Fruit fly (Drosophila melanogaster) whole organism, embryonic: Measurements from ENCODE around the gene CG13085.

Experiments
- B-H1 ChIP-seq: fragments of 200-800 bp; sonication (Bioruptor generic); IDR thresholded peaks from 3 replicates; pipeline ENCODE4 v1.3.6; 2022; ENCODE audit warnings: missing biosample characterization, missing genetic modification characterization
- Blimp-1 ChIP-seq: fragments of 200-800 bp; sonication (Bioruptor generic); optimal IDR thresholded peaks from 3 replicates; lab custom pipeline; 2018; ENCODE audit warnings: missing biosample characterization, missing genetic modification characterization, mild to moderate bottlenecking, moderate library complexity, missing genetic modification reagents
- BtbVII ChIP-seq: fragments of 200-800 bp; sonication (Bioruptor generic); optimal IDR thresholded peaks from 3 replicates; lab custom pipeline; 2017; ENCODE audit warnings: missing biosample characterization, mild to moderate bottlenecking, missing genetic modification characterization
- CG10654 ChIP-seq: fragments of 200-800 bp; sonication (Bioruptor generic); optimal IDR thresholded peaks from 2 replicates; lab custom pipeline; 2016; ENCODE audit warnings: missing biosample characterization, missing genetic modification characterization
- CG11093 ChIP-seq: fragments of 200-800 bp; sonication (Bioruptor generic); IDR thresholded peaks from 3 replicates; pipeline ENCODE4 v1.3.6; 2022; ENCODE audit warnings: missing biosample characterization, missing genetic modification characterization
- CG11504 ChIP-seq: fragments of 200-800 bp; sonication (Bioruptor generic); optimal IDR thresholded peaks from 3 replicates; lab custom pipeline; 2019; ENCODE audit warnings: missing biosample characterization, mild to moderate bottlenecking, missing genetic modification characterization, moderate library complexity
- CG13894 ChIP-seq: fragments of 200-800 bp; sonication (Bioruptor generic); optimal IDR thresholded peaks from 3 replicates; lab custom pipeline; 2018; ENCODE audit warnings: missing biosample characterization, mild to moderate bottlenecking, missing genetic modification characterization, moderate library complexity
- CG16815 ChIP-seq: fragments of 200-800 bp; sonication (Bioruptor generic); optimal IDR thresholded peaks from 3 replicates; lab custom pipeline; 2017; ENCODE audit warnings: missing biosample characterization, mild to moderate bottlenecking, missing genetic modification characterization
- CG17186 ChIP-seq: fragments of 200-800 bp; sonication (Bioruptor generic); optimal IDR thresholded peaks from 3 replicates; lab custom pipeline; 2017; ENCODE audit warnings: missing biosample characterization, missing genetic modification reagents, missing genetic modification characterization
- CG17612 ChIP-seq: fragments of 200-800 bp; sonication (Bioruptor generic); IDR thresholded peaks from 2 replicates; pipeline ENCODE4 v1.3.6; 2022; ENCODE audit warnings: missing biosample characterization, missing genetic modification characterization
- CG18011 ChIP-seq: fragments of 200-800 bp; sonication (Bioruptor generic); optimal IDR thresholded peaks from 2 replicates; lab custom pipeline; 2017; ENCODE audit warnings: missing biosample characterization, missing genetic modification characterization, mild to moderate bottlenecking, moderate library complexity, missing genotype
- CG18599 ChIP-seq: fragments of 200-800 bp; sonication (Bioruptor generic); optimal IDR thresholded peaks from 3 replicates; lab custom pipeline; 2017; ENCODE audit warnings: missing biosample characterization, missing genetic modification characterization, mild to moderate bottlenecking, moderate library complexity, missing genetic modification reagents
- CG4617 ChIP-seq: fragments of 200-800 bp; sonication (Bioruptor generic); optimal IDR thresholded peaks from 3 replicates; lab custom pipeline; 2016; ENCODE audit warnings: missing biosample characterization, missing genetic modification characterization, borderline replicate concordance
- CG4854 ChIP-seq: fragments of 200-800 bp; sonication (Bioruptor generic); optimal IDR thresholded peaks from 2 replicates; lab custom pipeline; 2016; ENCODE audit warnings: missing biosample characterization, missing genetic modification characterization, inconsistent platforms
- CG8359 ChIP-seq: fragments of 200-800 bp; sonication (Bioruptor generic); optimal IDR thresholded peaks from 2 replicates; lab custom pipeline; 2017; ENCODE audit warnings: missing biosample characterization, mild to moderate bottlenecking, missing genetic modification characterization, borderline replicate concordance
- CG8478 ChIP-seq: fragments of >200 bp; optimal IDR thresholded peaks from 2 replicates; lab custom pipeline; 2018
- CG9215 ChIP-seq: fragments of 200-800 bp; sonication (Bioruptor generic); IDR thresholded peaks from 2 replicates; pipeline ENCODE4 v1.3.6; 2022; ENCODE audit warnings: missing biosample characterization, missing genetic modification characterization
- CTCF ChIP-seq: fragments of 200-800 bp; sonication (Bioruptor generic); optimal IDR thresholded peaks from 2 replicates; lab custom pipeline; 2017; ENCODE audit warnings: missing biosample characterization, mild to moderate bottlenecking, missing genetic modification characterization, moderate library complexity
- CoRest ChIP-seq: fragments of 200-800 bp; sonication (Bioruptor generic); optimal IDR thresholded peaks from 3 replicates; lab custom pipeline; 2018; ENCODE audit warnings: missing biosample characterization, mild to moderate bottlenecking, missing genetic modification characterization, moderate library complexity
- Doc3 ChIP-seq: fragments of 200-800 bp; sonication (Bioruptor generic); IDR thresholded peaks from 3 replicates; pipeline ENCODE4 v1.3.6; 2022; ENCODE audit warnings: missing biosample characterization, missing genetic modification characterization; ENCODE audit not compliant: partially characterized antibody
- E2f1 ChIP-seq: fragments of 200-800 bp; sonication (Bioruptor generic); IDR thresholded peaks from 2 replicates; pipeline ENCODE4 v1.3.6; 2022; ENCODE audit warnings: missing biosample characterization, missing genetic modification characterization
- Eip74EF ChIP-seq, 2 experiments: fragments of 200-800 bp in 1 of 2; fragments of >200 bp in 1 of 2; sonication (Bioruptor generic) in 1 of 2; optimal IDR thresholded peaks; 2 replicates each; lab custom pipeline; 2017 to 2019; ENCODE audit warnings: missing biosample characterization in 2 of 2, missing genetic modification characterization in 2 of 2, mild to moderate bottlenecking in 1 of 2, moderate library complexity in 1 of 2
- HmgZ ChIP-seq: fragments of 200-800 bp; sonication (Bioruptor generic); optimal IDR thresholded peaks from 2 replicates; lab custom pipeline; 2018; ENCODE audit warnings: missing biosample characterization, mild to moderate bottlenecking, missing genetic modification characterization
- Hr39 ChIP-seq: fragments of >200 bp; optimal IDR thresholded peaks from 2 replicates; lab custom pipeline; 2017
- Hr51 ChIP-seq, 2 experiments: fragments of 200-800 bp; sonication (Bioruptor generic); optimal IDR thresholded peaks; 2 replicates in 1 of 2; 3 replicates in 1 of 2; lab custom pipeline; 2016 to 2018; ENCODE audit warnings: missing biosample characterization in 2 of 2, missing genetic modification characterization in 2 of 2, mild to moderate bottlenecking in 1 of 2, moderate library complexity in 1 of 2
- Hsf ChIP-seq: fragments of 200-800 bp; sonication (Bioruptor generic); optimal IDR thresholded peaks from 3 replicates; lab custom pipeline; 2016; ENCODE audit warnings: missing biosample characterization, missing genetic modification characterization
- NfI ChIP-seq: fragments of 200-800 bp; sonication (Bioruptor generic); optimal IDR thresholded peaks from 3 replicates; lab custom pipeline; 2018; ENCODE audit warnings: missing biosample characterization, mild to moderate bottlenecking, missing genetic modification characterization, moderate library complexity
- Opbp ChIP-seq: fragments of 200-800 bp; sonication (Bioruptor generic); IDR thresholded peaks from 3 replicates; pipeline ENCODE4 v1.3.6; 2022; ENCODE audit warnings: missing biosample characterization, missing genetic modification characterization; ENCODE audit not compliant: partially characterized antibody
- TFAM ChIP-seq: fragments of 200-800 bp; sonication (Bioruptor generic); optimal IDR thresholded peaks from 2 replicates; lab custom pipeline; 2017; ENCODE audit warnings: missing biosample characterization, missing genetic modification characterization, inconsistent platforms
- YL-1 ChIP-seq: fragments of 200-800 bp; sonication (Bioruptor generic); optimal IDR thresholded peaks from 3 replicates; lab custom pipeline; 2017; ENCODE audit warnings: missing biosample characterization, mild to moderate bottlenecking, missing genetic modification characterization
- ac ChIP-seq: fragments of 200-800 bp; sonication (Bioruptor generic); optimal IDR thresholded peaks from 3 replicates; lab custom pipeline; 2017; ENCODE audit warnings: missing biosample characterization, mild to moderate bottlenecking, missing genetic modification characterization
- amos ChIP-seq: fragments of 200-800 bp; sonication (Bioruptor generic); IDR thresholded peaks from 2 replicates; pipeline ENCODE4 v1.3.6; 2022; ENCODE audit warnings: missing biosample characterization, missing genetic modification characterization; ENCODE audit not compliant: partially characterized antibody
- bigmax ChIP-seq: fragments of 200-800 bp; sonication (Bioruptor generic); optimal IDR thresholded peaks from 2 replicates; lab custom pipeline; 2018; ENCODE audit warnings: missing biosample characterization, mild to moderate bottlenecking, missing genetic modification characterization
- chinmo ChIP-seq: fragments of 200-800 bp; sonication (Bioruptor generic); IDR thresholded peaks from 4 replicates; pipeline ENCODE4 v1.3.6; 2022; ENCODE audit warnings: missing biosample characterization, missing genetic modification characterization; ENCODE audit not compliant: partially characterized antibody
- dan ChIP-seq: fragments of 200-800 bp; sonication (Bioruptor generic); IDR thresholded peaks from 2 replicates; pipeline ENCODE4 v1.3.6; 2022; ENCODE audit warnings: missing biosample characterization, missing genetic modification characterization
- disco-r ChIP-seq: fragments of 200-800 bp; sonication (Bioruptor generic); optimal IDR thresholded peaks from 2 replicates; lab custom pipeline; 2016; ENCODE audit warnings: missing biosample characterization, missing genetic modification characterization
- dmrt11E ChIP-seq: fragments of 200-800 bp; sonication (Bioruptor generic); optimal IDR thresholded peaks from 3 replicates; lab custom pipeline; 2018; ENCODE audit warnings: missing biosample characterization, mild to moderate bottlenecking, missing genetic modification characterization, moderate library complexity
- fru ChIP-seq: fragments of >200 bp; optimal IDR thresholded peaks from 2 replicates; lab custom pipeline; 2017
- ftz-f1 ChIP-seq: fragments of 200-800 bp; sonication (Bioruptor generic); optimal IDR thresholded peaks from 2 replicates; lab custom pipeline; 2016; ENCODE audit warnings: missing biosample characterization, missing genetic modification characterization
- gro ChIP-seq: fragments of 200-800 bp; sonication (Bioruptor generic); optimal IDR thresholded peaks from 2 replicates; lab custom pipeline; 2016; ENCODE audit warnings: missing biosample characterization, missing genetic modification characterization
- klu ChIP-seq: fragments of 200-800 bp; sonication (Bioruptor generic); IDR thresholded peaks from 2 replicates; pipeline ENCODE4 v1.3.6; 2022; ENCODE audit warnings: missing biosample characterization, missing genetic modification characterization
- lov ChIP-seq, 2 experiments: fragments of 200-800 bp in 1 of 2; fragments of >200 bp in 1 of 2; sonication (Bioruptor generic) in 1 of 2; IDR thresholded peaks in 1 of 2; optimal IDR thresholded peaks in 1 of 2; 2 replicates in 1 of 2; 3 replicates in 1 of 2; pipeline versions ENCODE4 v1.3.6 to Lab custom; 2017 to 2022; ENCODE audit warnings: missing biosample characterization in 1 of 2, missing genetic modification characterization in 1 of 2
- org-1 ChIP-seq: fragments of 200-800 bp; sonication (Bioruptor generic); optimal IDR thresholded peaks from 2 replicates; lab custom pipeline; 2017; ENCODE audit warnings: missing biosample characterization, missing genetic modification characterization
- unc-4 ChIP-seq: fragments of 200-800 bp; sonication (Bioruptor generic); IDR thresholded peaks from 2 replicates; pipeline ENCODE4 v1.3.6; 2022; ENCODE audit warnings: missing biosample characterization, missing genetic modification characterization; ENCODE audit not compliant: partially characterized antibody
- vfl ChIP-seq: fragments of 200-800 bp; sonication (Bioruptor generic); optimal IDR thresholded peaks from 2 replicates; lab custom pipeline; 2016; ENCODE audit warnings: missing biosample characterization, missing genetic modification characterization
- zf30C ChIP-seq: fragments of 200-800 bp; sonication (Bioruptor generic); optimal IDR thresholded peaks from 3 replicates; lab custom pipeline; 2018; ENCODE audit warnings: missing biosample characterization, mild to moderate bottlenecking, missing genetic modification characterization
- zfh1 ChIP-seq: fragments of 200-800 bp; sonication (Bioruptor generic); IDR thresholded peaks from 3 replicates; pipeline ENCODE4 v1.3.6; 2022; ENCODE audit warnings: missing biosample characterization, missing genetic modification characterization

CG13085 gene

dm6 chr2L:19416602-19417497 is 7.0 kb upstream of the CG13085 start, which contains the start of gene Lectin-galC1 (continued):
- TF ChIP-seq Hr51 (GFP tag; optimal IDR thresholded peaks at IDR 0.05; lab: Kevin White, UChicago), result peak; percentile 71 to 91
- peak; percentile 50 for TF ChIP-seq vfl (GFP tag; lab: Kevin White, UChicago)
- TF ChIP-seq YL-1 (GFP tag; lab: Kevin White, UChicago), result peak; percentile 70
- peak; percentile 36; the same call in 1 of the 2 replicates for TF ChIP-seq klu (GFP tag; lab: Robert Waterston, UW)
- TF ChIP-seq Hsf (GFP tag; lab: Kevin White, UChicago), result peak; percentile 89
- TF ChIP-seq org-1 (GFP tag; lab: Kevin White, UChicago), result peak; percentile 87
- peak; percentile 87 for TF ChIP-seq Blimp-1 (GFP tag; lab: Kevin White, UChicago)
- peak; percentile 41 for TF ChIP-seq gro (GFP tag; lab: Kevin White, UChicago)
- 0 out of 4 replicates have a peak, but pooled peaks have one; percentile 47 for TF ChIP-seq chinmo (GFP tag; lab: Robert Waterston, UW)
- peak; percentile 91 for TF ChIP-seq CoRest (tag; lab: Kevin White, UChicago)
- TF ChIP-seq CG18011 (GFP tag; lab: Kevin White, UChicago), result peak; percentile 45
- TF ChIP-seq CG11504, result peak; percentile 86
- peak; percentile 84 for TF ChIP-seq CG10654 (GFP tag; lab: Kevin White, UChicago)
- no peak for TF ChIP-seq bigmax
- TF ChIP-seq CG17612 (GFP tag; lab: Robert Waterston, UW), result peak; percentile 14; the same call in 1 of the 2 replicates
- no peak for TF ChIP-seq Doc3 (GFP tag; lab: Robert Waterston, UW)
- peak; percentile 72 for TF ChIP-seq CG16815 (GFP tag; lab: Kevin White, UChicago)
- TF ChIP-seq NfI (GFP tag; lab: Kevin White, UChicago), result peak; percentile 79
- TF ChIP-seq HmgZ (tag; lab: Kevin White, UChicago), result peak; percentile 55
- TF ChIP-seq CG4854 (GFP tag; lab: Kevin White, UChicago), result peak; percentile 80
- TF ChIP-seq BtbVII (GFP tag; lab: Kevin White, UChicago), result peak; percentile 81
- peak; percentile 72 for TF ChIP-seq ac (GFP tag; lab: Kevin White, UChicago)
- peak; percentile 81 for TF ChIP-seq B-H1 (GFP tag; lab: Robert Waterston, UW)
- no peak for TF ChIP-seq amos (GFP tag; lab: Robert Waterston, UW)
- TF ChIP-seq Eip74EF (GFP tag; optimal IDR thresholded peaks at IDR 0.05; lab: Kevin White, UChicago), result peak in 1 of 2 experiments; percentile 89
- TF ChIP-seq CG18599 (GFP tag; lab: Kevin White, UChicago), result peak; percentile 77
- no peak for TF ChIP-seq Opbp
- peak; percentile 68 for TF ChIP-seq CG8359 (GFP tag; lab: Kevin White, UChicago)
- TF ChIP-seq CG11093, result peak; percentile 76; the same call in 2 of the 3 replicates
- TF ChIP-seq lov (optimal IDR thresholded peaks at IDR 0.05; lab: Kevin White, UChicago), result no peak
- peak; percentile 77; the same call in 2 of the 3 replicates for TF ChIP-seq lov (GFP tag; IDR thresholded peaks at IDR 0.05; lab: Robert Waterston, UW)
- no peak for TF ChIP-seq ftz-f1 (GFP tag; lab: Kevin White, UChicago)
- TF ChIP-seq dan, result peak; percentile 65; the same call in 1 of the 2 replicates
- TF ChIP-seq TFAM (GFP tag; lab: Kevin White, UChicago), result no peak
- TF ChIP-seq unc-4 (GFP tag; lab: Robert Waterston, UW), result no peak
- peak; percentile 89 for TF ChIP-seq dmrt11E (tag; lab: Kevin White, UChicago)
- peak; percentile 70 for TF ChIP-seq CG4617 (GFP tag; lab: Kevin White, UChicago)
- peak; percentile 84 for TF ChIP-seq zf30C (GFP tag; lab: Kevin White, UChicago)
- TF ChIP-seq CG13894 (tag; lab: Kevin White, UChicago), result no peak
- TF ChIP-seq CTCF (GFP tag; lab: Kevin White, UChicago), result peak; percentile 54
- TF ChIP-seq CG8478 (lab: Kevin White, UChicago), result no peak
- TF ChIP-seq zfh1 (GFP tag; lab: Robert Waterston, UW), result peak; percentile 89
- TF ChIP-seq CG17186 (GFP tag; lab: Kevin White, UChicago), result peak; percentile 76
- TF ChIP-seq fru (lab: Kevin White, UChicago), result no peak
- TF ChIP-seq Hr39 (lab: Kevin White, UChicago), result no peak
- no peak for TF ChIP-seq CG9215
- peak; percentile 76 for TF ChIP-seq E2f1 (GFP tag; lab: Robert Waterston, UW)
- peak; percentile 82 for TF ChIP-seq disco-r (GFP tag; lab: Kevin White, UChicago)
